Fruit fly (Drosophila melanogaster) whole organism, wandering third instar larva: ENCODE data around the gene CG5026.

ENCODE experiments used
- Abd-B ChIP-seq: fragments of >200 bp; optimal IDR thresholded peaks from 2 replicates; lab custom pipeline; 2017; ENCODE audit warnings: missing biosample characterization, missing genetic modification characterization
- CG32264 ChIP-seq: fragments of 200-800 bp; sonication (Bioruptor generic); optimal IDR thresholded peaks from 2 replicates; lab custom pipeline; 2016; ENCODE audit warnings: missing biosample characterization, missing genetic modification characterization
- CrebA ChIP-seq: fragments of 200-800 bp; sonication (Bioruptor generic); optimal IDR thresholded peaks from 2 replicates; lab custom pipeline; 2016; ENCODE audit warnings: missing biosample characterization, mild to moderate bottlenecking, missing genetic modification characterization, borderline replicate concordance
- Dfd ChIP-seq: fragments of >200 bp; optimal IDR thresholded peaks from 2 replicates; lab custom pipeline; 2017; ENCODE audit warnings: missing biosample characterization, missing genetic modification characterization
- Dif ChIP-seq: fragments of 200-275, 200-300 bp; sonication (Bioruptor generic); optimal IDR thresholded peaks from 2 replicates; lab custom pipeline; 2018; ENCODE audit warnings: missing biosample characterization, missing genetic modification characterization; ENCODE audit not compliant: partially characterized antibody
- GATAd ChIP-seq: sonication (Bioruptor generic); optimal IDR thresholded peaks from 2 replicates; lab custom pipeline; 2016; ENCODE audit warnings: missing biosample characterization, missing genetic modification characterization
- HLH106 ChIP-seq: fragments of 200-800 bp; optimal IDR thresholded peaks from 3 replicates; lab custom pipeline; 2019; ENCODE audit warnings: missing biosample characterization, mild to moderate bottlenecking, missing genetic modification characterization, moderate library complexity
- Hnf4 ChIP-seq: fragments of 200-800 bp; sonication (Bioruptor generic); optimal IDR thresholded peaks from 2 replicates; lab custom pipeline; 2016; ENCODE audit warnings: missing biosample characterization, mild to moderate bottlenecking, missing genetic modification characterization
- Hr78 ChIP-seq: fragments of >200 bp; optimal IDR thresholded peaks from 2 replicates; lab custom pipeline; 2017; ENCODE audit warnings: missing biosample characterization, missing genetic modification characterization
- Hr83 ChIP-seq: fragments of 200-300 bp; sonication (Bioruptor generic); optimal IDR thresholded peaks from 2 replicates; lab custom pipeline; 2016; ENCODE audit warnings: missing biosample characterization, mild to moderate bottlenecking, missing genetic modification characterization, moderate library complexity; ENCODE audit not compliant: poor library complexity, severe bottlenecking
- Jra ChIP-seq: sonication (Bioruptor generic); optimal IDR thresholded peaks from 2 replicates; lab custom pipeline; 2016; ENCODE audit warnings: missing biosample characterization, missing genetic modification characterization
- Myc ChIP-seq: fragments of >200 bp; optimal IDR thresholded peaks from 2 replicates; lab custom pipeline; 2017
- N ChIP-seq: fragments of >200 bp; optimal IDR thresholded peaks from 2 replicates; lab custom pipeline; 2018; ENCODE audit warnings: missing biosample characterization, missing external identifiers, missing genetic modification characterization
- OdsH ChIP-seq: fragments of 200-800 bp; sonication (Bioruptor generic); optimal IDR thresholded peaks from 2 replicates; lab custom pipeline; 2016; ENCODE audit warnings: missing biosample characterization, mild to moderate bottlenecking, missing genetic modification characterization
- Rel ChIP-seq, 2 experiments: fragments of 200-800 bp; sonication (Bioruptor generic) in 1 of 2; optimal IDR thresholded peaks; 2 replicates in 1 of 2; 3 replicates in 1 of 2; lab custom pipeline; 2016 to 2019; ENCODE audit warnings: mild to moderate bottlenecking in 2 of 2, missing biosample characterization in 2 of 2, missing genetic modification characterization in 2 of 2, moderate library complexity in 1 of 2
- Sp1 ChIP-seq: fragments of 200-800 bp; sonication (Bioruptor generic); optimal IDR thresholded peaks from 3 replicates; lab custom pipeline; 2019; ENCODE audit warnings: missing biosample characterization, mild to moderate bottlenecking, missing genetic modification characterization, moderate library complexity
- Vsx2 ChIP-seq: fragments of 200-300, 225-300 bp; sonication (Bioruptor generic); optimal IDR thresholded peaks from 2 replicates; lab custom pipeline; 2018; ENCODE audit warnings: missing biosample characterization, missing genetic modification characterization; ENCODE audit not compliant: partially characterized antibody
- br ChIP-seq: fragments of 200-800 bp; sonication (Bioruptor generic); optimal IDR thresholded peaks from 2 replicates; lab custom pipeline; 2016; ENCODE audit warnings: missing biosample characterization, missing genetic modification characterization
- brk ChIP-seq: fragments of 200-800 bp; sonication (Bioruptor generic); optimal IDR thresholded peaks from 2 replicates; lab custom pipeline; 2016; ENCODE audit warnings: missing biosample characterization, mild to moderate bottlenecking, missing genetic modification characterization
- dl ChIP-seq, 2 experiments: fragments of 175-275, 200-275 bp in 1 of 2; fragments of 200-275 bp in 1 of 2; sonication (Bioruptor generic); optimal IDR thresholded peaks; lab custom pipeline; 2018; ENCODE audit warnings: mild to moderate bottlenecking in 2 of 2, missing biosample characterization in 2 of 2, missing genetic modification characterization in 2 of 2, moderate library complexity in 2 of 2; ENCODE audit not compliant: partially characterized antibody in 2 of 2, insufficient read depth in 1 of 2
- dmrt93B ChIP-seq: fragments of 200-800 bp; sonication (Bioruptor generic); optimal IDR thresholded peaks from 2 replicates; lab custom pipeline; 2018; ENCODE audit warnings: missing biosample characterization, mild to moderate bottlenecking, missing genetic modification characterization
- ey ChIP-seq: fragments of 200-800 bp; sonication (Bioruptor generic); optimal IDR thresholded peaks from 2 replicates; lab custom pipeline; 2016; ENCODE audit warnings: missing biosample characterization, missing genetic modification characterization
- foxo ChIP-seq, 2 experiments: fragments of 200-800 bp; sonication (Bioruptor generic); optimal IDR thresholded peaks; 2 replicates in 1 of 2; 3 replicates in 1 of 2; lab custom pipeline; 2016 to 2017; ENCODE audit warnings: missing biosample characterization in 2 of 2, missing genetic modification characterization in 2 of 2
- fru ChIP-seq: fragments of 200-800 bp; sonication (Bioruptor generic); optimal IDR thresholded peaks from 3 replicates; lab custom pipeline; 2016; ENCODE audit warnings: missing biosample characterization, mild to moderate bottlenecking, missing genetic modification characterization
- h ChIP-seq: fragments of 200-800 bp; sonication (Bioruptor generic); optimal IDR thresholded peaks from 3 replicates; lab custom pipeline; 2016; ENCODE audit warnings: missing biosample characterization, mild to moderate bottlenecking, missing genetic modification characterization
- lola ChIP-seq: fragments of >200 bp; optimal IDR thresholded peaks from 2 replicates; lab custom pipeline; 2017; ENCODE audit warnings: missing biosample characterization, missing genetic modification characterization
- pan ChIP-seq: fragments of >200 bp; optimal IDR thresholded peaks from 2 replicates; lab custom pipeline; 2017
- psq ChIP-seq: fragments of 200-800 bp; sonication (Bioruptor generic); optimal IDR thresholded peaks from 3 replicates; lab custom pipeline; 2017; ENCODE audit warnings: missing biosample characterization, mild to moderate bottlenecking, missing genetic modification characterization, moderate library complexity
- rgr ChIP-seq: fragments of 200-800 bp; sonication (Bioruptor generic); optimal IDR thresholded peaks from 3 replicates; lab custom pipeline; 2016; ENCODE audit warnings: missing biosample characterization, mild to moderate bottlenecking, missing genetic modification characterization
- sage ChIP-seq: fragments of 200-800 bp; sonication (Bioruptor generic); optimal IDR thresholded peaks from 2 replicates; lab custom pipeline; 2016; ENCODE audit warnings: missing biosample characterization, mild to moderate bottlenecking, missing genetic modification characterization
- sv ChIP-seq: fragments of 200-800 bp; sonication (Bioruptor generic); optimal IDR thresholded peaks from 3 replicates; lab custom pipeline; 2016; ENCODE audit warnings: missing biosample characterization, missing genetic modification characterization
- tai ChIP-seq: sonication (Bioruptor generic); optimal IDR thresholded peaks from 2 replicates; lab custom pipeline; 2016; ENCODE audit warnings: missing biosample characterization, missing genetic modification characterization
- usp ChIP-seq: fragments of >200 bp; optimal IDR thresholded peaks from 2 replicates; lab custom pipeline; 2017; ENCODE audit warnings: missing biosample characterization, missing genetic modification characterization
- woc ChIP-seq: sonication (Bioruptor generic); optimal IDR thresholded peaks from 2 replicates; lab custom pipeline; 2016; ENCODE audit warnings: missing biosample characterization, mild to moderate bottlenecking, missing genetic modification characterization

The CG5026 gene

DNA sequence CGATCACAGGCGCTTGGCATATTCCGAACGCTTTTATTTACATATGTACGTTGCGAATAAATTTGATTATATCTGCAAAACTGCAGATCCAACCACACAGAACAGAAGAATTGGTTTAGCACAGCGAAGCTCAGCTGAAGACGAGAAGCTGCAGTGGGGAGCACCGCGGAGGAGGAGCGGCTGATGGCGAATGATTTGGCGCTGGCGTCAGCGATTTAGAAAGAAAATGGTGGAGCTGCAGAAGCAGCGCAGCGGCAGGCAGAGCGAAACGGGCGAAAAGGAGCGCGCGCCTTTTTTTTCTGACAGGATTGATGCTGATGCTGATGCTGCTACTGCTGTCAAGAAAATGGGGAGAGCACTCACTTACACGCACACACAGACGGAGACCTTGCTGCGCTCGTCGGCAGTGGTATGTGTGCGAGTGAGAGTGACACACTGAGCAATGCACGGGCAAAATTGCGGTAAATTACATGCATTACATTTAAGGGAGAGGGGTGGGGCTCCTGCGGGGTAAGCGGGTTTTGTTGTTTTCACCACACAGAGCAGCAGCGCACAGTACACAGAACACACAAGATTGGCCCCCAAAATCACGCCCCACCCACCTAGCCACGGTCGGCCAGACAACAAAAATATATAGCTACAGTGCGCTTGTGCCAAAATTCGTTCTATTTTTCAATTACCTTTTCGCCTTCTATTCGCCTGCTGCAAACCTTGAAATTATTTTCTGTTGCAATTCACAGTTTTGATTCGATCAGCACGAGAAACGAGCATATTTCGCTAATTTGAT, 28.8 kb downstream of the CG5026 start:
- TF ChIP-seq psq (GFP tag; lab: Kevin White, UChicago), result peak; percentile 33
- peak in 1 of 2 experiments; percentile 3 for TF ChIP-seq dl (GFP tag; optimal IDR thresholded peaks at IDR 0.05; lab: Kevin White, UChicago; ENCODE audit: insufficient read depth in 1 of 2, partially characterized antibody in 2 of 2)
- TF ChIP-seq fru, result peak; percentile 7
- no peak for TF ChIP-seq Rel (GFP tag; optimal IDR thresholded peaks at IDR 0.05; lab: Kevin White, UChicago)
- peak; percentile 72 for TF ChIP-seq Rel (tag; optimal IDR thresholded peaks at IDR 0.05; lab: Kevin White, UChicago)
- TF ChIP-seq Dif (GFP tag; lab: Kevin White, UChicago), result peak; percentile 41
- no peak for TF ChIP-seq usp
- TF ChIP-seq Hr83 (GFP tag; lab: Kevin White, UChicago), result no peak

DNA sequence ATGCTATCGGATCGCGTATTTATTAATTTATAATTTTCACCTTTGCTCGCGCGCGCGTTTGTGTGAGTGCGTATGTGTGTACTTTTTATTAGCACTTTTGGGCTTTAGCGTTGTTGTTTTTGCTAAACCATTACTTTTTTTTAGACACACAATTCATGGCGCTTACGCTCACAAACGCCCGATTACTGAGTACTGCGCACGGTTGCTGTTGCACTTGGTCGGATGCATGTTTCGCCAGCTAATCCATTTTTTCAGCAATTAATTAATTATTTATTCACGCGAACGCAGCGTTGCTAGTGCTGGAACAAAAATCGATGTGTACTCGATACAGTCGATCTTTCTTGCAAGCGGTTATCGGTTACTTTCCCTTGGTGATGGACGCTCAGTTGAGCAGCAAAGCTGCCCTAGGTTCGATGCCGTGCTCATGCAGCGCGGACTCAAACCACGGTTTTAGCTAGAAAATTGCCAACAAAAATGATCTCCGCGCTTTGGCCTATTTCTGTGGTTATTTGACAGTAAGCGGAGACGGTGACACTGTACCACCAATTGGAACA, 29.4 kb downstream of the CG5026 start, which contains the start of the genes smg and CG5087:
smg (minus strand) TSS at position 304 of the 554 bp plus-strand sequence.
CG5087 (plus strand) TSS at position 499 of the 554 bp plus-strand sequence.
- TF ChIP-seq Rel (GFP tag; optimal IDR thresholded peaks at IDR 0.05; lab: Kevin White, UChicago) (no peak), Rel (tag; optimal IDR thresholded peaks at IDR 0.05; lab: Kevin White, UChicago) (peak; percentile 66), Myc (lab: Kevin White, UChicago) (peak; percentile 74), HLH106 (tag; lab: Kevin White, UChicago) (peak; percentile 3), OdsH (GFP tag; lab: Kevin White, UChicago) (no peak), rgr (GFP tag; lab: Kevin White, UChicago) (peak; percentile 31), foxo (GFP tag; optimal IDR thresholded peaks at IDR 0.05; lab: Kevin White, UChicago) (peak in 1 of 2 experiments; percentile 19), CrebA (GFP tag; lab: Kevin White, UChicago) (no peak), Hr83 (GFP tag; lab: Kevin White, UChicago) (peak; percentile 37), tai (GFP tag; lab: Kevin White, UChicago) (no peak), dl (GFP tag; optimal IDR thresholded peaks at IDR 0.05; lab: Kevin White, UChicago; ENCODE audit: insufficient read depth in 1 of 2, partially characterized antibody in 2 of 2) (peak in 1 of 2 experiments; percentile 9), h (GFP tag; lab: Kevin White, UChicago) (peak; percentile 5)

DNA sequence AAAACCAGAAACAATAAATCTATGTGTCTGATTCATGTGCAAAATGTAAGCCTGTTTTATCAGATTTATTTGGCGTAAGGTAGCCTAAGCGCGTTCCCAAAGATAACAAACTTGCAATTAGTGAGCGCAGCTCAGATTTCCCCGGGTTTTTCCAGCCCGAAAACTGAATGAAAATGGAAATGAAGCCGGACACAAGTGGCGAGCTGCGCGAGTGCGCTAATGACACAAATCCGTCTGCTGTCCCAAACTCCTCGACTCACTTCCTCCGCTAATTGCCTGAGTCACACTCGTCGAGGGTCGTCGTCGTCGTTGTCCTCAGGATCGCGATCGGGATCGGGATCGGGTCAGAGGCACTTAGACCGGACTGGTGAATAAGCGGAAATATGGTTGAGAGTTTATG, 34.2 kb downstream of the CG5026 start:
- TF ChIP-seq HLH106 (tag; lab: Kevin White, UChicago), result no peak
- no peak for TF ChIP-seq Rel (GFP tag; optimal IDR thresholded peaks at IDR 0.05; lab: Kevin White, UChicago)
- TF ChIP-seq Rel (tag; optimal IDR thresholded peaks at IDR 0.05; lab: Kevin White, UChicago), result no peak
- no peak for TF ChIP-seq Jra (GFP tag; lab: Kevin White, UChicago)
- TF ChIP-seq Sp1 (GFP tag; lab: Kevin White, UChicago), result no peak
- TF ChIP-seq GATAd, result no peak

DNA sequence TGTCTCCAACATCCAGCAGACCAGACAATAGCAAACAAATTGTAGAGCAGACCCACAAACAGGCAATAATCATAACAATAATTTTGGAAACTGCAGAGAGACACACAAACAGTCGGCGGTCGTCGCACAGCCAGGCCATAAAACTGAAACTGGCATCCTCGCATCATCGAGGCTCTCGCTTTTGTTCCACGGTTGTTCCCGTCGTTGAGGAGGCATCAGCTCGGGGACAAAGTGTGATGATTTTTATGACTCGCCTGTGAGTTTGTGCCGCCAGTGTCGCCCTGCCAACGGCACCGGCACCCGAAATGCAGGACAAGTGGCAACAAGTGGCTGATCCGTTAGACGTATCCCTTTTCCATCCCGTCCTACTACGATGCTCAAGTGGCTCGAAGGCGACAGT, 35.0 kb downstream of the CG5026 start:
- no peak for TF ChIP-seq Dfd (GFP tag; lab: Kevin White, UChicago)
- no peak for TF ChIP-seq sv
- TF ChIP-seq CrebA (GFP tag; lab: Kevin White, UChicago), result no peak
- TF ChIP-seq OdsH (GFP tag; lab: Kevin White, UChicago), result no peak
- no peak for TF ChIP-seq sage (GFP tag; lab: Kevin White, UChicago)
- TF ChIP-seq, all 38 proteins: peak for 0

DNA sequence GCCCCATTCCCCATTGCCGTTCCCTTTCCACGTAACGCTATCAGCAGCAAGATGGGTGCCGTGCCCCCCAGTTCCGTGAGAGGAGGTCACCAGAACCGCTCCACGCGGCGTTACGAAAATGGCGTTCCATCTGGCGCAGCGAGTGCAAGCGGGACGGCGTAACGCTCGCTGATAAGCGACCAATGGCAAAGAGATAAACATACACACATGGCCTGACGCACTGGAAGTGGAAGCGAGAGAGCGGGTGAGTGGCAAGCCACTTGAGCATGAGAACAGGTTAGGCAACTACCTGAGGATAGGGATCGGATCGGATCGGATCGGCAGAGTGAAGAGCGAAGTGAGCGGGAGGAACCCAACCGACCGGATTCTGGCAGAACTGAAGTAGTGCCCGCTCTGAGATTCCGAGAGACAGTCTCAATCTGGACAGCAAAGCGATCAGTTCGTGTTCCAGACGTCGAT, 36.5 kb downstream of the CG5026 start, which contains the start of gene Doc3:
Doc3 (plus strand) TSS at position 409 of the 459 bp plus-strand sequence.
- TF ChIP-seq Myc (lab: Kevin White, UChicago) (no peak), Abd-B (GFP tag; lab: Kevin White, UChicago) (no peak), N (no peak), h (GFP tag; lab: Kevin White, UChicago) (no peak), dl (GFP tag; optimal IDR thresholded peaks at IDR 0.05; lab: Kevin White, UChicago; ENCODE audit: insufficient read depth in 1 of 2, partially characterized antibody in 2 of 2) (peak; percentile 40 to 70), sage (GFP tag; lab: Kevin White, UChicago) (no peak), fru (no peak), OdsH (GFP tag; lab: Kevin White, UChicago) (no peak), Hnf4 (GFP tag; lab: Kevin White, UChicago) (no peak), CG32264 (GFP tag; lab: Kevin White, UChicago) (no peak), rgr (GFP tag; lab: Kevin White, UChicago) (no peak), brk (GFP tag; lab: Kevin White, UChicago) (no peak), pan (lab: Kevin White, UChicago) (no peak), Jra (GFP tag; lab: Kevin White, UChicago) (no peak), ey (GFP tag; lab: Kevin White, UChicago) (no peak), br (GFP tag; lab: Kevin White, UChicago) (no peak), Rel (GFP tag; optimal IDR thresholded peaks at IDR 0.05; lab: Kevin White, UChicago) (no peak), Rel (tag; optimal IDR thresholded peaks at IDR 0.05; lab: Kevin White, UChicago) (peak; percentile 11), Hr78 (GFP tag; lab: Kevin White, UChicago) (no peak), tai (GFP tag; lab: Kevin White, UChicago) (no peak), dmrt93B (GFP tag; lab: Kevin White, UChicago) (no peak), Dif (GFP tag; lab: Kevin White, UChicago) (peak; percentile 93), sv (no peak), GATAd (no peak), lola (GFP tag; lab: Kevin White, UChicago) (no peak), Vsx2 (GFP tag; lab: Kevin White, UChicago) (peak; percentile 95), psq (GFP tag; lab: Kevin White, UChicago) (no peak), woc (no peak), Dfd (GFP tag; lab: Kevin White, UChicago) (no peak), HLH106 (tag; lab: Kevin White, UChicago) (no peak)
